Worm (Caenorhabditis elegans): Measurements from ENCODE around the gene F58D12.3.

DNA sequence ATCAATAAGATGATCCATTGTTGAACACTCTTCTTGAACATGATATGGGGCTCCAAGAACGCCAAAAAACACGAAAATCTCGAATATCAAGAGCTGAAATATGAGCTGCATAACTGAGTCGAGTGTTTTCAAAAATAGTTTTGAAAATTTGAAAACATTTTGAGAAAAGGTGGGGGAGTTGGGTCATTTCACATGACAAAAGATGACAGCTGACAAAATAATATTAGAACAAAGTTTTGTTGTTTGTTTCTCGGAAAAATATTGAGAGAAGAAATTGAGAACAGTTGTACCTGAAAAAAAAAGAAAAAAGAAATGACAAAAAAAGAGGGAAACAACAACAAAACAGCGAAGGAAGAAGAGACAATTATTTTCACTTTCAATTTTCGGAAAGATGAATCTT is 40.9 kb downstream of the F58D12.3 start, which contains the start of the genes D1086.2 and D1086.1:
- TF ChIP-seq nhr-237 (tag; optimal IDR thresholded peaks at IDR 0.05), result no peak
- no peak for TF ChIP-seq dve-1 (tag; optimal IDR thresholded peaks at IDR 0.05; ENCODE audit: insufficient read depth)
- no peak for TF ChIP-seq lin-39 (tag; optimal IDR thresholded peaks at IDR 0.05)
- no peak for TF ChIP-seq vab-7 (GFP tag; IDR thresholded peaks at IDR 0.05)
- no peak for TF ChIP-seq lin-15B (tag; optimal IDR thresholded peaks at IDR 0.05)
- no peak for TF ChIP-seq ceh-82 (tag; optimal IDR thresholded peaks at IDR 0.05)
- TF ChIP-seq cey-2 (tag; optimal IDR thresholded peaks at IDR 0.05; ENCODE audit: borderline replicate concordance, insufficient read depth), result no peak
- TF ChIP-seq R02D3.7 (tag; optimal IDR thresholded peaks at IDR 0.05), result no peak
- no peak for TF ChIP-seq mdl-1 (tag; optimal IDR thresholded peaks at IDR 0.05)
- TF ChIP-seq ces-1 (GFP tag; optimal IDR thresholded peaks at IDR 0.05), result no peak
- no peak for TF ChIP-seq fkh-10 (GFP tag; optimal IDR thresholded peaks at IDR 0.05)
- no peak for TF ChIP-seq hmg-1.1 (GFP tag; IDR thresholded peaks at IDR 0.05)
- TF ChIP-seq skn-1 (tag; optimal IDR thresholded peaks at IDR 0.05), result no peak
- no peak for TF ChIP-seq ama-1 (optimal IDR thresholded peaks at IDR 0.05)
